Worm (Caenorhabditis elegans) whole organism, midembryonic: ENCODE results near the gene sru-39.

Experiments used
- T22C8.4 ChIP-seq: fragments of 200-800 bp; sonication (Bioruptor generic); IDR thresholded peaks from 2 replicates; pipeline ENCODE4 v1.3.6; 2022; ENCODE audit warnings: missing genetic modification characterization, missing compliant biosample characterization
- flt-1 ChIP-seq: fragments of 200-800 bp; sonication (Bioruptor generic); IDR thresholded peaks from 2 replicates; pipeline ENCODE4 v1.3.6; 2022; ENCODE audit warnings: missing genetic modification characterization, missing compliant biosample characterization
- klf-2 ChIP-seq: fragments of 200-800 bp; sonication (Bioruptor generic); conservative IDR thresholded peaks from 2 replicates; pipeline ENCODE4 v1.3.6; 2022; ENCODE audit warnings: missing genetic modification reagents, missing genetic modification characterization, missing compliant biosample characterization
- ref-1 ChIP-seq: fragments of 200-800 bp; sonication (Bioruptor generic); conservative IDR thresholded peaks from 2 replicates; pipeline ENCODE4 v1.3.6; 2022; ENCODE audit warnings: missing genetic modification reagents, missing genetic modification characterization, missing compliant biosample characterization
- ztf-23 ChIP-seq: fragments of 200-800 bp; sonication (Bioruptor generic); IDR thresholded peaks from 2 replicates; pipeline ENCODE4 v1.3.6; 2022; ENCODE audit warnings: missing genetic modification reagents, missing genetic modification characterization, missing compliant biosample characterization
- ztf-29 ChIP-seq: fragments of 200-800 bp; sonication (Bioruptor generic); IDR thresholded peaks from 2 replicates; pipeline ENCODE4 v1.3.6; 2022; ENCODE audit warnings: missing genetic modification reagents, missing genetic modification characterization, missing compliant biosample characterization

- no peak for TF ChIP-seq flt-1
- TF ChIP-seq klf-2 = no peak
- no peak for TF ChIP-seq ztf-23
- TF ChIP-seq ztf-29 (GFP tag; lab: Robert Waterston, UW) = no peak
- TF ChIP-seq ref-1 (GFP tag; lab: Robert Waterston, UW) = no peak
- TF ChIP-seq T22C8.4 (GFP tag; lab: Robert Waterston, UW) = no peak
Measured at ce11 chrV:9782969-9783368, 20.3 kb upstream of the sru-39 start, which contains the start of gene F46B6.5.
